Worm (Caenorhabditis elegans) whole organism, early embryonic: Measurements from ENCODE around the gene nhr-218.

Experiments used
- B0310.2 ChIP-seq: sonication (generic microtip); optimal IDR thresholded peaks from 2 replicates; lab custom pipeline; 2016; ENCODE audit warnings: mild to moderate bottlenecking, missing genetic modification characterization, missing compliant biosample characterization
- F13C5.2 ChIP-seq: sonication (generic microtip); optimal IDR thresholded peaks from 2 replicates; lab custom pipeline; 2017; ENCODE audit warnings: mild to moderate bottlenecking, missing genetic modification characterization, inconsistent platforms, missing compliant biosample characterization
- aly-1 ChIP-seq: sonication (generic microtip); optimal IDR thresholded peaks from 2 replicates; lab custom pipeline; 2016; ENCODE audit warnings: missing genetic modification characterization, missing compliant biosample characterization
- ama-1 ChIP-seq: fragments of 150-350 bp; optimal IDR thresholded peaks from 2 replicates; lab custom pipeline; 2014
- ceh-13 ChIP-seq: fragments of 200-800 bp; sonication (Bioruptor generic); optimal IDR thresholded peaks from 2 replicates; lab custom pipeline; 2018; ENCODE audit warnings: mild to moderate bottlenecking, missing genetic modification characterization, missing compliant biosample characterization
- ceh-36 ChIP-seq: sonication (generic microtip); optimal IDR thresholded peaks from 2 replicates; lab custom pipeline; 2016; ENCODE audit warnings: missing genetic modification characterization, inconsistent platforms, missing compliant biosample characterization
- ets-7 ChIP-seq: sonication (generic microtip); optimal IDR thresholded peaks from 2 replicates; lab custom pipeline; 2016; ENCODE audit warnings: missing genotype, missing genetic modification characterization, missing compliant biosample characterization
- flt-1 ChIP-seq: fragments of 200-800 bp; sonication (Bioruptor generic); IDR thresholded peaks from 2 replicates; pipeline ENCODE4 v1.3.6; 2022; ENCODE audit warnings: missing genetic modification characterization, missing compliant biosample characterization
- hmbx-1 ChIP-seq: sonication (generic microtip); optimal IDR thresholded peaks from 2 replicates; lab custom pipeline; 2016; ENCODE audit warnings: mild to moderate bottlenecking, missing genetic modification characterization, missing compliant biosample characterization
- hmg-4 ChIP-seq: fragments of 200-800 bp; sonication (Bioruptor generic); optimal IDR thresholded peaks from 2 replicates; lab custom pipeline; 2018; ENCODE audit warnings: mild to moderate bottlenecking, missing genetic modification characterization, missing compliant biosample characterization
- hnd-1 ChIP-seq: sonication (generic microtip); optimal IDR thresholded peaks from 2 replicates; lab custom pipeline; 2016; ENCODE audit warnings: missing genetic modification characterization, missing compliant biosample characterization
- pes-1 ChIP-seq: fragments of 200-800 bp; sonication (Bioruptor generic); IDR thresholded peaks from 2 replicates; pipeline ENCODE4 v1.3.6; 2022; ENCODE audit warnings: missing genetic modification reagents, missing genetic modification characterization, missing compliant biosample characterization
- scrt-1 ChIP-seq: fragments of 200-800 bp; sonication (Bioruptor generic); IDR thresholded peaks from 2 replicates; pipeline ENCODE4 v1.3.6; 2022; ENCODE audit warnings: missing genetic modification characterization, missing compliant biosample characterization
- sea-1 ChIP-seq: fragments of 200-800 bp; sonication (Bioruptor generic); conservative IDR thresholded peaks from 2 replicates; pipeline ENCODE4 v1.3.6; 2022; ENCODE audit warnings: missing genetic modification characterization, missing compliant biosample characterization
- tbx-11 ChIP-seq: fragments of 200-800 bp; sonication (Bioruptor generic); IDR thresholded peaks from 2 replicates; pipeline ENCODE4 v1.3.6; 2022; ENCODE audit warnings: missing genetic modification characterization, missing compliant biosample characterization
- tbx-37 ChIP-seq: fragments of 200-800 bp; sonication (Bioruptor generic); conservative IDR thresholded peaks from 2 replicates; pipeline ENCODE4 v1.3.6; 2022; ENCODE audit warnings: missing genetic modification reagents, missing genetic modification characterization, missing compliant biosample characterization
- tra-4 ChIP-seq: sonication (generic microtip); optimal IDR thresholded peaks from 2 replicates; lab custom pipeline; 2017; ENCODE audit warnings: missing genetic modification characterization, missing compliant biosample characterization

The nhr-218 gene

ce11 chrV:16275347-16275746, 17.1 kb downstream of the nhr-218 start, which contains the start of gene pacl-1:
pacl-1 (minus strand) TSS chrV:16275447.
- no peak for TF ChIP-seq tra-4 (tag; lab: Kevin White, UChicago)
- TF ChIP-seq scrt-1 (GFP tag; lab: Robert Waterston, UW) = no peak
- TF ChIP-seq hmg-4 (GFP tag; lab: Kevin White, UChicago) = no peak
- no peak for TF ChIP-seq tbx-37 (GFP tag; lab: Robert Waterston, UW)
- no peak for TF ChIP-seq ets-7 (tag; lab: Kevin White, UChicago)
- TF ChIP-seq F13C5.2 (tag; lab: Kevin White, UChicago) = no peak
- no peak for TF ChIP-seq ceh-13 (GFP tag; lab: Kevin White, UChicago)
- TF ChIP-seq pes-1 (GFP tag; lab: Robert Waterston, UW) = no peak
- no peak for TF ChIP-seq aly-1 (tag; lab: Kevin White, UChicago)
- TF ChIP-seq hnd-1 (tag; lab: Kevin White, UChicago) = no peak
- TF ChIP-seq ceh-36 = no peak
- no peak for TF ChIP-seq flt-1
- no peak for TF ChIP-seq tbx-11 (GFP tag; lab: Robert Waterston, UW)

DNA sequence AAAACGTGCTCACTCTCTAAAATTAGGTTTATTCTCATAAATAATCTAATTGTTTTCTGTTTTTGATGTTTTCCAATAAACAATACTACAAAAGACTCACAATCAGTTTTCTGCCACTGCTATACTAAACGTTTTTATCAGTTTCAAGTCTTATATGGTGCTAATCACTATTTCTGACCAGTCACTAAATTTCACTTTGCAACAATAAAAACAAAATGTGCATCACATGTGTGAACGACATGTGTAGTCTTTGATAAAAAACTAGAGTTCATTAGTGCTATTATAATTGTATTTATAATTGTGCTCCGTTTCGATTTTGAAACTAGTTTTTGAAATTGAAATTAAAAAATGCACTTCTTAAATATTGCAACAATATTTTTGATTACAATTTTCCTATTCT, 19.7 kb downstream of the nhr-218 start, which contains the start of gene cyp-37B1:
Gene cyp-37B1, plus strand, starts transcription at position 199 of the 400 bp plus-strand sequence.
- TF ChIP-seq F13C5.2 (tag; lab: Kevin White, UChicago) (no peak), scrt-1 (GFP tag; lab: Robert Waterston, UW) (no peak), aly-1 (tag; lab: Kevin White, UChicago) (no peak), pes-1 (GFP tag; lab: Robert Waterston, UW) (no peak), hmbx-1 (tag; lab: Kevin White, UChicago) (no peak), hnd-1 (tag; lab: Kevin White, UChicago) (no peak), tbx-11 (GFP tag; lab: Robert Waterston, UW) (no peak), tbx-37 (GFP tag; lab: Robert Waterston, UW) (no peak), ama-1 (lab: Kevin White, UChicago) (no peak), ceh-13 (GFP tag; lab: Kevin White, UChicago) (no peak), hmg-4 (GFP tag; lab: Kevin White, UChicago) (no peak), B0310.2 (no peak), sea-1 (GFP tag; lab: Robert Waterston, UW) (no peak), tra-4 (tag; lab: Kevin White, UChicago) (no peak), ets-7 (tag; lab: Kevin White, UChicago) (no peak), ceh-36 (no peak), flt-1 (no peak)

DNA sequence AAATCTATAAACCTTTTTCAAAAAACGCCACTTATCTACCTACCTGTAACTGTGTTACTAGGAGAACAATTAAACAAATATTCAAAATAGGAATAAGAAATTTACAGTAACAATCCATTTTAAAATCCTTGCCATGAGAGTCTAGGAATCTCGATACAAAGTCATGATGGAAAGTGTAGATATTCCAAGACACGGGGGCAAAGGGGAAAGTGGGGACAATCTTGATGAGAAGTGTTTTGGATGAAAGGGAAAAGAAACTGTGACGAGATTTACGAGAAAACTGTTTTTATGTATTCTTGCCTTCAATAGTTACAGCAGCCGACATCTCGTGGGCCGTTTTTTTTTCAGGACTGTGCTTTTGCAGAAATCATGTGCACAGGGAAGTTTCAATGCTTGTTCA, 23.9 kb downstream of the nhr-218 start, which contains the start of gene F28G4.2:
Gene F28G4.2, minus strand, starts transcription at position 175 of the 400 bp plus-strand sequence.
- TF ChIP-seq B0310.2 = no peak
- no peak for TF ChIP-seq tbx-11 (GFP tag; lab: Robert Waterston, UW)
- no peak for TF ChIP-seq hmg-4 (GFP tag; lab: Kevin White, UChicago)
- TF ChIP-seq hnd-1 (tag; lab: Kevin White, UChicago) = no peak
- TF ChIP-seq aly-1 (tag; lab: Kevin White, UChicago) = no peak
- no peak for TF ChIP-seq hmbx-1 (tag; lab: Kevin White, UChicago)
- TF ChIP-seq ceh-36 = no peak
- no peak for TF ChIP-seq sea-1 (GFP tag; lab: Robert Waterston, UW)
- TF ChIP-seq tra-4 (tag; lab: Kevin White, UChicago) = no peak
- no peak for TF ChIP-seq scrt-1 (GFP tag; lab: Robert Waterston, UW)
- no peak for TF ChIP-seq pes-1 (GFP tag; lab: Robert Waterston, UW)

- TF ChIP-seq pes-1 (GFP tag; lab: Robert Waterston, UW) (no peak), ets-7 (tag; lab: Kevin White, UChicago) (no peak), ceh-36 (no peak), tra-4 (tag; lab: Kevin White, UChicago) (no peak), sea-1 (GFP tag; lab: Robert Waterston, UW) (no peak), scrt-1 (GFP tag; lab: Robert Waterston, UW) (no peak), B0310.2 (no peak), tbx-37 (GFP tag; lab: Robert Waterston, UW) (no peak)
These were observed 27.6 kb downstream of the nhr-218 start, which contains the start of gene F28G4.4 for ce11 chrV:16285794-16286193. F28G4.4 (minus strand) TSS chrV:16285894.

DNA sequence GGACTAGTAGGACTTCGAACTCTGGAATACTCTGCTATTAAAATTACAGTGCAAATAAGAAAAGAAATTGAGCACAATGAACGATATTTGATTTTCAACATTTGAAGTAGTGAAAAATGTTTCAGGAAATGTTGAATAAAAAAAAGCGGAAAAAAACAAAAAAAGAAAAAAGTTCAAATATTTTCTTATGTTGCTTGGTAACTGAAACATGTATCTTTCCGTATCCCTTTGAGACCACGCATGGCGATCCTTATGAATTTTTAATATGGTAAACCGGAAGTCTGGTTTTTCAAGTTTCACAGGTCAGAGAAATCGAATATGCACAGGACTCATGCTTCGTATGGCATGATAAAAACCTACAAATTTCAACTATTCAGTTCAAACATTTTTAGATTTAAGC, 29.4 kb downstream of the nhr-218 start, which contains the start of gene F28G4.3:
Gene F28G4.3, minus strand, starts transcription at position 101 of the 400 bp plus-strand sequence.
- TF ChIP-seq tbx-37 (GFP tag; lab: Robert Waterston, UW) (no peak), hmg-4 (GFP tag; lab: Kevin White, UChicago) (no peak), ets-7 (tag; lab: Kevin White, UChicago) (no peak), hmbx-1 (tag; lab: Kevin White, UChicago) (no peak), ceh-36 (no peak), aly-1 (tag; lab: Kevin White, UChicago) (no peak), F13C5.2 (tag; lab: Kevin White, UChicago) (no peak), tbx-11 (GFP tag; lab: Robert Waterston, UW) (no peak), ama-1 (lab: Kevin White, UChicago) (no peak), tra-4 (tag; lab: Kevin White, UChicago) (no peak), ceh-13 (GFP tag; lab: Kevin White, UChicago) (no peak), hnd-1 (tag; lab: Kevin White, UChicago) (no peak), flt-1 (no peak), pes-1 (GFP tag; lab: Robert Waterston, UW) (no peak), B0310.2 (no peak)

- TF ChIP-seq aly-1 (tag; lab: Kevin White, UChicago) = no peak
- no peak for TF ChIP-seq tbx-37 (GFP tag; lab: Robert Waterston, UW)
- no peak for TF ChIP-seq tra-4 (tag; lab: Kevin White, UChicago)
- TF ChIP-seq hmbx-1 (tag; lab: Kevin White, UChicago) = no peak
- no peak for TF ChIP-seq ama-1 (lab: Kevin White, UChicago)
- TF ChIP-seq ceh-13 (GFP tag; lab: Kevin White, UChicago) = no peak
- no peak for TF ChIP-seq hnd-1 (tag; lab: Kevin White, UChicago)
- no peak for TF ChIP-seq flt-1
These were observed 34.2 kb downstream of the nhr-218 start, which contains the start of gene oac-5 for ce11 chrV:16292409-16292808. oac-5 (plus strand) TSS chrV:16292709.

- no peak for TF ChIP-seq hnd-1 (tag; lab: Kevin White, UChicago)
- TF ChIP-seq flt-1 = no peak
- no peak for TF ChIP-seq ceh-36
- no peak for TF ChIP-seq hmg-4 (GFP tag; lab: Kevin White, UChicago)
- TF ChIP-seq tra-4 (tag; lab: Kevin White, UChicago) = no peak
- no peak for TF ChIP-seq tbx-37 (GFP tag; lab: Robert Waterston, UW)
- no peak for TF ChIP-seq pes-1 (GFP tag; lab: Robert Waterston, UW)
- no peak for TF ChIP-seq scrt-1 (GFP tag; lab: Robert Waterston, UW)
- no peak for TF ChIP-seq sea-1 (GFP tag; lab: Robert Waterston, UW)
- no peak for TF ChIP-seq ama-1 (lab: Kevin White, UChicago)
- no peak for TF ChIP-seq aly-1 (tag; lab: Kevin White, UChicago)
- TF ChIP-seq B0310.2 = no peak
- no peak for TF ChIP-seq F13C5.2 (tag; lab: Kevin White, UChicago)
- no peak for TF ChIP-seq hmbx-1 (tag; lab: Kevin White, UChicago)
These were observed 38.8 kb downstream of the nhr-218 start, which contains the start of gene srbc-83 for ce11 chrV:16297070-16297469. srbc-83 (plus strand) TSS chrV:16297370.
